Worm (Caenorhabditis elegans) whole organism, L1 larva: Measurements from ENCODE around the gene smex-1.

Source experiments
- C16A3.4 ChIP-seq: fragments of 150-350 bp; optimal IDR thresholded peaks from 2 replicates; lab custom pipeline; 2014; ENCODE audit warnings: missing biosample characterization, missing genetic modification characterization
- C34B4.2 ChIP-seq: sonication (generic microtip); optimal IDR thresholded peaks from 2 replicates; lab custom pipeline; 2017; ENCODE audit warnings: mild to moderate bottlenecking, missing genetic modification characterization, missing compliant biosample characterization
- ama-1 ChIP-seq: fragments of 150-350 bp; optimal IDR thresholded peaks from 2 replicates; lab custom pipeline; 2014
- ceh-8 ChIP-seq: fragments of 200-800 bp; sonication (Bioruptor generic); optimal IDR thresholded peaks from 2 replicates; lab custom pipeline; 2018; ENCODE audit warnings: mild to moderate bottlenecking, missing genetic modification characterization, moderate library complexity, missing compliant biosample characterization
- ceh-82 ChIP-seq, 3 experiments: fragments of 150-350 bp in 1 of 3; sonication (generic microtip) in 2 of 3; optimal IDR thresholded peaks; 2 replicates each; lab custom pipeline; 2014 to 2017; ENCODE audit warnings: missing biosample characterization in 3 of 3, missing genetic modification characterization in 3 of 3
- ceh-88 ChIP-seq: fragments of 200-800 bp; sonication (Bioruptor generic); IDR thresholded peaks from 2 replicates; pipeline ENCODE4 v1.3.6; 2022; ENCODE audit warnings: missing genetic modification characterization, missing compliant biosample characterization
- ceh-90 ChIP-seq: sonication (generic microtip); optimal IDR thresholded peaks from 2 replicates; lab custom pipeline; 2016; ENCODE audit warnings: missing genetic modification characterization, missing compliant biosample characterization
- dpl-1 ChIP-seq, 3 experiments: fragments of 150-350 bp in 2 of 3; sonication (generic microtip) in 1 of 3; optimal IDR thresholded peaks; 2 replicates each; lab custom pipeline; 2014 to 2017; ENCODE audit warnings: missing biosample characterization in 3 of 3, missing genetic modification characterization in 3 of 3, missing genetic modification reagents in 3 of 3
- efl-1 ChIP-seq, 4 experiments: fragments of 150-350 bp; optimal IDR thresholded peaks in 3 of 4; peaks in 1 of 4; 1 replicate in 1 of 4; 2 replicates in 3 of 4; lab custom pipeline; 2014; ENCODE audit warnings: missing biosample characterization in 2 of 4, missing genetic modification characterization in 2 of 4, missing genetic modification reagents in 2 of 4
- egl-27 ChIP-seq, 2 experiments: fragments of 150-350 bp in 1 of 2; sonication (generic microtip); optimal IDR thresholded peaks; 3 replicates each; lab custom pipeline; 2017 to 2018; ENCODE audit warnings: missing biosample characterization in 2 of 2, missing genetic modification characterization in 2 of 2, missing genetic modification reagents in 2 of 2
- elt-2 ChIP-seq: sonication (generic microtip); optimal IDR thresholded peaks from 2 replicates; lab custom pipeline; 2016; ENCODE audit warnings: missing genetic modification characterization, mild to moderate bottlenecking, inconsistent platforms, missing compliant biosample characterization, missing genetic modification reagents
- elt-3 ChIP-seq, 6 experiments: fragments of 150-350 bp in 1 of 6; sonication (generic microtip); optimal IDR thresholded peaks; 2 replicates each; lab custom pipeline; 2017 to 2018; ENCODE audit warnings: missing biosample characterization in 6 of 6, missing genetic modification characterization in 6 of 6, inconsistent platforms in 1 of 6
- fkh-4 ChIP-seq: sonication (generic microtip); optimal IDR thresholded peaks from 2 replicates; lab custom pipeline; 2016; ENCODE audit warnings: missing compliant biosample characterization, missing genetic modification characterization, borderline replicate concordance
- grh-1 ChIP-seq: fragments of 200-800 bp; sonication (Bioruptor generic); IDR thresholded peaks from 2 replicates; pipeline ENCODE4 v1.3.6; 2022; ENCODE audit warnings: missing genetic modification reagents, missing genetic modification characterization, missing compliant biosample characterization
- hlh-17 ChIP-seq: fragments of 200-800 bp; sonication (Bioruptor generic); optimal IDR thresholded peaks from 2 replicates; lab custom pipeline; 2018; ENCODE audit warnings: missing genetic modification characterization, mild to moderate bottlenecking, missing compliant biosample characterization, moderate library complexity, borderline replicate concordance
- jun-1 ChIP-seq: fragments of 150-350 bp; optimal IDR thresholded peaks from 2 replicates; lab custom pipeline; 2014; ENCODE audit warnings: missing biosample characterization, missing genetic modification reagents, missing genetic modification characterization
- lin-13 ChIP-seq: fragments of 150-350 bp; optimal IDR thresholded peaks from 2 replicates; lab custom pipeline; 2014; ENCODE audit warnings: missing biosample characterization, missing genetic modification reagents, missing genetic modification characterization
- lin-35 ChIP-seq, 2 experiments: fragments of 150-350 bp; optimal IDR thresholded peaks; 2 replicates each; lab custom pipeline; 2014; ENCODE audit warnings: missing biosample characterization in 2 of 2, missing genetic modification characterization in 2 of 2, missing genetic modification reagents in 2 of 2
- lsy-2 ChIP-seq, 2 experiments: fragments of 150-350 bp; optimal IDR thresholded peaks; 2 replicates each; lab custom pipeline; 2014; ENCODE audit warnings: missing biosample characterization in 2 of 2, missing genetic modification characterization in 2 of 2
- mep-1 ChIP-seq: fragments of 150-350 bp; optimal IDR thresholded peaks from 2 replicates; lab custom pipeline; 2014; ENCODE audit warnings: missing biosample characterization, missing genetic modification characterization
- nhr-11 ChIP-seq: fragments of 150-350 bp; optimal IDR thresholded peaks from 2 replicates; lab custom pipeline; 2014; ENCODE audit warnings: missing biosample characterization, missing genetic modification characterization
- nhr-19 ChIP-seq: fragments of 200-800 bp; sonication (Bioruptor generic); conservative IDR thresholded peaks from 2 replicates; pipeline ENCODE4 v1.3.6; 2022; ENCODE audit warnings: missing genetic modification characterization, missing compliant biosample characterization
- nhr-20 ChIP-seq: sonication (generic microtip); optimal IDR thresholded peaks from 2 replicates; lab custom pipeline; 2016; ENCODE audit warnings: mild to moderate bottlenecking, missing genetic modification characterization, missing compliant biosample characterization
- nhr-47 ChIP-seq: sonication (generic microtip); optimal IDR thresholded peaks from 2 replicates; lab custom pipeline; 2016; ENCODE audit warnings: mild to moderate bottlenecking, missing genetic modification characterization, moderate library complexity, missing compliant biosample characterization
- nhr-71 ChIP-seq: sonication (generic microtip); optimal IDR thresholded peaks from 2 replicates; lab custom pipeline; 2016; ENCODE audit warnings: mild to moderate bottlenecking, missing genetic modification characterization, moderate library complexity, missing compliant biosample characterization
- nhr-76 ChIP-seq: sonication (generic microtip); optimal IDR thresholded peaks from 2 replicates; lab custom pipeline; 2017; ENCODE audit warnings: missing biosample characterization, missing genetic modification characterization
- nhr-85 ChIP-seq: sonication (generic microtip); peaks from one replicate; lab custom pipeline; 2016; ENCODE audit warnings: missing genetic modification characterization, inconsistent platforms, missing compliant biosample characterization
- nhr-90 ChIP-seq: sonication (generic microtip); optimal IDR thresholded peaks from 2 replicates; lab custom pipeline; 2016; ENCODE audit warnings: mild to moderate bottlenecking, missing genetic modification characterization, missing compliant biosample characterization; ENCODE audit not compliant: poor library complexity
- pax-3 ChIP-seq: fragments of 200-800 bp; sonication (Bioruptor generic); optimal IDR thresholded peaks from 2 replicates; lab custom pipeline; 2018; ENCODE audit warnings: mild to moderate bottlenecking, missing genetic modification characterization, moderate library complexity, missing compliant biosample characterization
- pqm-1 ChIP-seq: sonication (generic microtip); optimal IDR thresholded peaks from 3 replicates; lab custom pipeline; 2017; ENCODE audit warnings: missing biosample characterization, missing genetic modification characterization
- rnt-1 ChIP-seq: sonication (generic microtip); optimal IDR thresholded peaks from 2 replicates; lab custom pipeline; 2016; ENCODE audit warnings: mild to moderate bottlenecking, missing genetic modification characterization, moderate library complexity, missing compliant biosample characterization
- snu-23 ChIP-seq: sonication (generic microtip); optimal IDR thresholded peaks from 2 replicates; lab custom pipeline; 2016; ENCODE audit warnings: missing genetic modification characterization, missing compliant biosample characterization
- sox-4 ChIP-seq: sonication (generic microtip); optimal IDR thresholded peaks from 2 replicates; lab custom pipeline; 2016; ENCODE audit warnings: missing genetic modification characterization, missing compliant biosample characterization
- sup-37 ChIP-seq: fragments of 200-800 bp; sonication (Bioruptor generic); optimal IDR thresholded peaks from 2 replicates; lab custom pipeline; 2018; ENCODE audit warnings: mild to moderate bottlenecking, missing genetic modification characterization, missing compliant biosample characterization
- tbx-2 ChIP-seq: sonication (generic microtip); optimal IDR thresholded peaks from 2 replicates; lab custom pipeline; 2016; ENCODE audit warnings: missing genetic modification characterization, missing compliant biosample characterization
- unc-130 ChIP-seq: fragments of 150-350 bp; optimal IDR thresholded peaks from 2 replicates; lab custom pipeline; 2017; ENCODE audit warnings: missing biosample characterization, missing genetic modification characterization, inconsistent platforms
- unc-62 ChIP-seq: fragments of 150-350 bp; optimal IDR thresholded peaks from 2 replicates; lab custom pipeline; 2014; ENCODE audit warnings: missing biosample characterization, missing genetic modification reagents, missing genetic modification characterization
- unc-98 ChIP-seq: fragments of 200-800 bp; sonication (Bioruptor generic); IDR thresholded peaks from 2 replicates; pipeline ENCODE4 v1.3.6; 2022; ENCODE audit warnings: missing genetic modification characterization, missing compliant biosample characterization
- vab-15 ChIP-seq: sonication (generic microtip); optimal IDR thresholded peaks from 2 replicates; lab custom pipeline; 2017; ENCODE audit warnings: missing genotype, mild to moderate bottlenecking, missing genetic modification characterization, missing compliant biosample characterization
- zag-1 ChIP-seq: fragments of 150-350 bp; optimal IDR thresholded peaks from 2 replicates; lab custom pipeline; 2014; ENCODE audit warnings: missing biosample characterization, missing genetic modification characterization
- zip-4 ChIP-seq: fragments of 200-800 bp; sonication (Bioruptor generic); optimal IDR thresholded peaks from 2 replicates; lab custom pipeline; 2018; ENCODE audit warnings: mild to moderate bottlenecking, missing genetic modification characterization, moderate library complexity, missing compliant biosample characterization

smex-1 gene

DNA sequence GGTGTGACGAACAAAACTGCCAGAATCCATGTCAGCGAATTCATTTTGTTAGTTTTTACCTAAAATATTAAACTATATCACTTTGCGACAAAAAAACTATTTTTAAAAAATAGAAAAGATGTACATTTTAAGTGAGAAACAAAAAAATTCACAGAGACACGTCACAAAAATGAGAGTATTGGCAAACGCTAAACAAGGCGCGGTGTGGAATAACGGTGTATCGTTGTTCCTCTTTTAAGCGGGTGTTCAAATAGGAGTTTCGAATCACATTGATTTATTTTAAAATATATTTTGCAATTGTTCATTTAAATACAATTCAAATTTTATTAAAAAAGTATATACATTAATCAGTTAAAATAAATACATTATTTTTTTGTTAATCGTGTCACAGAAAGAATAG is 6.8 kb upstream of the smex-1 start, which contains the start of gene sel-9 (continued):
- TF ChIP-seq unc-98 (GFP tag; lab: Robert Waterston, UW) = no peak
- TF ChIP-seq nhr-19 (GFP tag; lab: Robert Waterston, UW) = peak; percentile 54
- TF ChIP-seq lsy-2 (tag; optimal IDR thresholded peaks at IDR 0.05; lab: Kevin White, UChicago) = peak; percentile 55 to 69
- TF ChIP-seq nhr-20 = peak; percentile 59
- no peak for TF ChIP-seq sox-4 (tag; lab: Kevin White, UChicago)
- TF ChIP-seq efl-1 (optimal IDR thresholded peaks at IDR 0.05; lab: Kevin White, UChicago) = peak; percentile 47 to 90
- TF ChIP-seq efl-1 (GFP tag; optimal IDR thresholded peaks at IDR 0.05 in 1 of 2; lab: Kevin White, UChicago) = peak; percentile 92 to 99
- TF ChIP-seq unc-130 = no peak
- TF ChIP-seq ceh-90 = no peak
- peak; percentile 52 for TF ChIP-seq nhr-71 (tag; lab: Kevin White, UChicago)
- no peak for TF ChIP-seq egl-27 (tag; optimal IDR thresholded peaks at IDR 0.05; lab: Kevin White, UChicago)
- no peak for TF ChIP-seq zag-1 (tag; lab: Kevin White, UChicago)
- no peak for TF ChIP-seq pax-3 (tag; lab: Kevin White, UChicago)
- TF ChIP-seq mep-1 (tag; lab: Kevin White, UChicago) = peak; percentile 73
- no peak for TF ChIP-seq lin-13 (GFP tag; lab: Kevin White, UChicago)
- TF ChIP-seq vab-15 (tag; lab: Kevin White, UChicago) = no peak
- TF ChIP-seq sup-37 (GFP tag; lab: Kevin White, UChicago) = no peak
- no peak for TF ChIP-seq grh-1 (GFP tag; lab: Robert Waterston, UW)
- TF ChIP-seq pqm-1 (tag; lab: Kevin White, UChicago) = no peak
- TF ChIP-seq rnt-1 = peak; percentile 43
- TF ChIP-seq zip-4 = no peak
- TF ChIP-seq nhr-85 = no peak
- peak in 1 of 6 experiments; percentile 47 for TF ChIP-seq elt-3 (tag; optimal IDR thresholded peaks at IDR 0.05; lab: Kevin White, UChicago)
- TF ChIP-seq tbx-2 (tag; lab: Kevin White, UChicago) = peak; percentile 48
- peak; percentile 76 for TF ChIP-seq C16A3.4 (tag; lab: Kevin White, UChicago)
- TF ChIP-seq ceh-88 (GFP tag; lab: Robert Waterston, UW) = no peak
- TF ChIP-seq nhr-76 = no peak
- no peak for TF ChIP-seq unc-62 (GFP tag; lab: Kevin White, UChicago)
- peak; percentile 53 for TF ChIP-seq nhr-47 (tag; lab: Kevin White, UChicago)
- TF ChIP-seq ceh-82 (tag; optimal IDR thresholded peaks at IDR 0.05; lab: Kevin White, UChicago) = peak; percentile 19 to 38 (median 26)
- peak; percentile 9 for TF ChIP-seq elt-2
- TF ChIP-seq, all 84 proteins: peak for 31

ce11 chrV:8300935-8301535 is 5.3 kb upstream of the smex-1 start, which contains the start of gene W02D7.6:
TSS of gene W02D7.6 (minus strand) at chrV:8301507.
- TF ChIP-seq ceh-8 (GFP tag; lab: Kevin White, UChicago) (no peak), nhr-90 (tag; lab: Kevin White, UChicago) (peak; percentile 12), jun-1 (tag; lab: Kevin White, UChicago) (no peak), C34B4.2 (tag; lab: Kevin White, UChicago) (no peak), hlh-17 (no peak), nhr-71 (tag; lab: Kevin White, UChicago) (peak; percentile 18), efl-1 (optimal IDR thresholded peaks at IDR 0.05; lab: Kevin White, UChicago) (peak; percentile 10 to 27), efl-1 (GFP tag; optimal IDR thresholded peaks at IDR 0.05 in 1 of 2; lab: Kevin White, UChicago) (peak; percentile 43 to 89), lsy-2 (tag; optimal IDR thresholded peaks at IDR 0.05; lab: Kevin White, UChicago) (peak in 1 of 2 experiments; percentile 17), snu-23 (GFP tag; lab: Kevin White, UChicago) (peak; percentile 3), dpl-1 (GFP tag; optimal IDR thresholded peaks at IDR 0.05; lab: Kevin White, UChicago) (peak in 2 of 3 experiments; percentile 13 to 57), ama-1 (peak; percentile 13), fkh-4 (tag; lab: Kevin White, UChicago) (no peak), nhr-47 (tag; lab: Kevin White, UChicago) (peak; percentile 25), nhr-76 (no peak), nhr-11 (tag; lab: Kevin White, UChicago) (no peak), lin-35 (GFP tag; optimal IDR thresholded peaks at IDR 0.05; lab: Kevin White, UChicago) (peak in 1 of 2 experiments; percentile 43)
- TF ChIP-seq, all 84 proteins: peak for 9
